Fruit fly (Drosophila melanogaster) whole organism, wandering third instar larva: Measurements from ENCODE around the gene CG12071.

ENCODE experiments used
- ey ChIP-seq: fragments of 200-800 bp; sonication (Bioruptor generic); optimal IDR thresholded peaks from 2 replicates; lab custom pipeline; 2016; ENCODE audit warnings: missing biosample characterization, missing genetic modification characterization
- foxo ChIP-seq, 2 experiments: fragments of 200-800 bp; sonication (Bioruptor generic); optimal IDR thresholded peaks; 2 replicates in 1 of 2; 3 replicates in 1 of 2; lab custom pipeline; 2016 to 2017; ENCODE audit warnings: missing biosample characterization in 2 of 2, missing genetic modification characterization in 2 of 2
- jim ChIP-seq: fragments of 175-275, 200-325 bp; sonication (Bioruptor generic); optimal IDR thresholded peaks from 2 replicates; lab custom pipeline; 2016; ENCODE audit warnings: missing biosample characterization, mild to moderate bottlenecking, missing genetic modification characterization

- TF ChIP-seq ey (GFP tag; lab: Kevin White, UChicago) = peak; percentile 4
- peak in 1 of 2 experiments; percentile 66 for TF ChIP-seq foxo (GFP tag; optimal IDR thresholded peaks at IDR 0.05; lab: Kevin White, UChicago)
- TF ChIP-seq jim (GFP tag; lab: Kevin White, UChicago) = no peak
Observed at dm6 chr3R:30833078-30833477, 47.7 kb downstream of the CG12071 start.
